Worm (Caenorhabditis elegans) whole organism, early embryonic: ENCODE results near the gene ani-1.

Experiments
- B0310.2 ChIP-seq: sonication (generic microtip); optimal IDR thresholded peaks from 2 replicates; lab custom pipeline; 2016; ENCODE audit warnings: mild to moderate bottlenecking, missing genetic modification characterization, missing compliant biosample characterization
- F13C5.2 ChIP-seq: sonication (generic microtip); optimal IDR thresholded peaks from 2 replicates; lab custom pipeline; 2017; ENCODE audit warnings: mild to moderate bottlenecking, missing genetic modification characterization, inconsistent platforms, missing compliant biosample characterization
- aly-1 ChIP-seq: sonication (generic microtip); optimal IDR thresholded peaks from 2 replicates; lab custom pipeline; 2016; ENCODE audit warnings: missing genetic modification characterization, missing compliant biosample characterization
- ama-1 ChIP-seq: fragments of 150-350 bp; optimal IDR thresholded peaks from 2 replicates; lab custom pipeline; 2014
- ceh-13 ChIP-seq: fragments of 200-800 bp; sonication (Bioruptor generic); optimal IDR thresholded peaks from 2 replicates; lab custom pipeline; 2018; ENCODE audit warnings: mild to moderate bottlenecking, missing genetic modification characterization, missing compliant biosample characterization
- ceh-36 ChIP-seq: sonication (generic microtip); optimal IDR thresholded peaks from 2 replicates; lab custom pipeline; 2016; ENCODE audit warnings: missing genetic modification characterization, inconsistent platforms, missing compliant biosample characterization
- ets-7 ChIP-seq: sonication (generic microtip); optimal IDR thresholded peaks from 2 replicates; lab custom pipeline; 2016; ENCODE audit warnings: missing genotype, missing genetic modification characterization, missing compliant biosample characterization
- flt-1 ChIP-seq: fragments of 200-800 bp; sonication (Bioruptor generic); IDR thresholded peaks from 2 replicates; pipeline ENCODE4 v1.3.6; 2022; ENCODE audit warnings: missing genetic modification characterization, missing compliant biosample characterization
- hmbx-1 ChIP-seq: sonication (generic microtip); optimal IDR thresholded peaks from 2 replicates; lab custom pipeline; 2016; ENCODE audit warnings: mild to moderate bottlenecking, missing genetic modification characterization, missing compliant biosample characterization
- hmg-4 ChIP-seq: fragments of 200-800 bp; sonication (Bioruptor generic); optimal IDR thresholded peaks from 2 replicates; lab custom pipeline; 2018; ENCODE audit warnings: mild to moderate bottlenecking, missing genetic modification characterization, missing compliant biosample characterization
- hnd-1 ChIP-seq: sonication (generic microtip); optimal IDR thresholded peaks from 2 replicates; lab custom pipeline; 2016; ENCODE audit warnings: missing genetic modification characterization, missing compliant biosample characterization
- pes-1 ChIP-seq: fragments of 200-800 bp; sonication (Bioruptor generic); IDR thresholded peaks from 2 replicates; pipeline ENCODE4 v1.3.6; 2022; ENCODE audit warnings: missing genetic modification reagents, missing genetic modification characterization, missing compliant biosample characterization
- scrt-1 ChIP-seq: fragments of 200-800 bp; sonication (Bioruptor generic); IDR thresholded peaks from 2 replicates; pipeline ENCODE4 v1.3.6; 2022; ENCODE audit warnings: missing genetic modification characterization, missing compliant biosample characterization
- sea-1 ChIP-seq: fragments of 200-800 bp; sonication (Bioruptor generic); conservative IDR thresholded peaks from 2 replicates; pipeline ENCODE4 v1.3.6; 2022; ENCODE audit warnings: missing genetic modification characterization, missing compliant biosample characterization
- tbx-11 ChIP-seq: fragments of 200-800 bp; sonication (Bioruptor generic); IDR thresholded peaks from 2 replicates; pipeline ENCODE4 v1.3.6; 2022; ENCODE audit warnings: missing genetic modification characterization, missing compliant biosample characterization
- tbx-37 ChIP-seq: fragments of 200-800 bp; sonication (Bioruptor generic); conservative IDR thresholded peaks from 2 replicates; pipeline ENCODE4 v1.3.6; 2022; ENCODE audit warnings: missing genetic modification reagents, missing genetic modification characterization, missing compliant biosample characterization
- tra-4 ChIP-seq: sonication (generic microtip); optimal IDR thresholded peaks from 2 replicates; lab custom pipeline; 2017; ENCODE audit warnings: missing genetic modification characterization, missing compliant biosample characterization

The ani-1 gene

DNA sequence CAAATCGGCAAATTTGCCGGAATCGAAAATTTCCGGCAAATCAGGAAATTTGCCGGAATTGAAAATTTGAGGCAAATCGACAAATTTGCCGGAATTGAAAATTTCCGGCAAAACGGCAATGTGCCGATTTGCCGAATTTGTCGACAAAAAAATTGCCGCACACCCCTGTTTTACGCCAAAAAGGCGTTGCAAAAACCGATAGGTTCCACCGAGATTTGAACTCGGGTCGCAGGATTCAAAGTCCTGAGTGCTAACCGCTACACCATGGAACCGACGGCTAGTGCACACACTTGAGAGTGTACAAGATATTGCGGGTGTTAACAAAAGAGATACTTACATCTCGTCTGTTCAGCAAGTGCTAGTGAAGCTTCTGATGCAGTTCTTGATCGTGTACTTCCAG is 53.5 kb downstream of the ani-1 start:
- TF ChIP-seq hmbx-1 (tag; lab: Kevin White, UChicago) (peak; percentile 15), hnd-1 (tag; lab: Kevin White, UChicago) (peak; percentile 6), ceh-13 (GFP tag; lab: Kevin White, UChicago) (peak; percentile 31), ceh-36 (tag; lab: Kevin White, UChicago) (peak; percentile 54), sea-1 (no peak), flt-1 (GFP tag; lab: Robert Waterston, UW) (peak; percentile 75), pes-1 (GFP tag; lab: Robert Waterston, UW) (peak; percentile 81), aly-1 (tag; lab: Kevin White, UChicago) (peak; percentile 68), hmg-4 (GFP tag; lab: Kevin White, UChicago) (peak; percentile 8), ets-7 (tag; lab: Kevin White, UChicago) (no peak), scrt-1 (peak; percentile 77), F13C5.2 (tag; lab: Kevin White, UChicago) (peak; percentile 40), ama-1 (no peak), tra-4 (tag; lab: Kevin White, UChicago) (no peak), tbx-11 (GFP tag; lab: Robert Waterston, UW) (peak; percentile 56; the same call in 1 of the 2 replicates), B0310.2 (tag; lab: Kevin White, UChicago) (peak; percentile 22), tbx-37 (GFP tag; lab: Robert Waterston, UW) (peak; percentile 48; the same call in 1 of the 2 replicates)

DNA sequence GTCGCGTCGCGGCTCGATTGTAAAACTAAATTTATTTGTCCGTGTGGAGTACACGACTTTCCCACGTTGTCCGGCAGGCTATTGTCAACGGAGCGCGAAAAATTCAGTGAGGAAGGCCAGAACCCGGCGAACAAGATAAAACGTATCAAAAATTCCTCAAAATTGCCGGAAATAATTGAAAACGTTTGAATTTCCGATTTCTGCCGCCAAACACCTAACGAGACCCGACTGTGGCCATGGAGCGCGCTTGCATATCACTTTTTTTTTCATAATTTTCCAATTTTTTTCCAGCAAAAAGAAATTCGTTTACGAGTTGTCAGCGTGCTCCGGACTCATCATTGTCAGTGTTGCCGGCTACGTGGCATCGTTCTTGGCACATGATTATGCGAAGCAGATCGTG is 54.7 kb downstream of the ani-1 start:
- TF ChIP-seq aly-1 (tag; lab: Kevin White, UChicago) (no peak), hmg-4 (GFP tag; lab: Kevin White, UChicago) (no peak), hnd-1 (tag; lab: Kevin White, UChicago) (no peak), flt-1 (GFP tag; lab: Robert Waterston, UW) (no peak), ceh-36 (tag; lab: Kevin White, UChicago) (no peak), hmbx-1 (tag; lab: Kevin White, UChicago) (no peak)
